Worm (Caenorhabditis elegans): ENCODE results near the gene cdh-10.

Gene cdh-10

ce11 chrIV:2412370-2412962 lies 50.7 kb downstream of the cdh-10 start, which contains the start of gene Y38F2AR.12:
Gene Y38F2AR.12 (minus strand): TSS chrIV:2412420.
- TF ChIP-seq nhr-237 (tag; optimal IDR thresholded peaks at IDR 0.05) (no peak), lin-13 (tag; optimal IDR thresholded peaks at IDR 0.05) (no peak), ceh-39 (tag; optimal IDR thresholded peaks at IDR 0.05) (no peak), pha-4 (tag; optimal IDR thresholded peaks at IDR 0.05) (no peak), sem-2 (GFP tag; optimal IDR thresholded peaks at IDR 0.05) (no peak), ces-1 (GFP tag; optimal IDR thresholded peaks at IDR 0.05) (no peak), nhr-76 (tag; optimal IDR thresholded peaks at IDR 0.05) (no peak), mab-5 (tag; optimal IDR thresholded peaks at IDR 0.05) (no peak), flh-1 (GFP tag; optimal IDR thresholded peaks at IDR 0.05) (no peak), zip-8 (tag; optimal IDR thresholded peaks at IDR 0.05) (no peak), sptf-1 (tag; optimal IDR thresholded peaks at IDR 0.05) (no peak), unc-120 (tag; optimal IDR thresholded peaks at IDR 0.05; ENCODE audit: poor library complexity, severe bottlenecking) (no peak), snpc-4 (tag; optimal IDR thresholded peaks at IDR 0.05) (no peak), hlh-1 (tag; optimal IDR thresholded peaks at IDR 0.05) (no peak)

ce11 chrIV:2408437-2408836 lies 54.7 kb downstream of the cdh-10 start:
- TF ChIP-seq flh-1 (GFP tag; optimal IDR thresholded peaks at IDR 0.05) (peak; percentile 73), lsy-2 (tag; optimal IDR thresholded peaks at IDR 0.05) (peak; percentile 65), nhr-237 (tag; optimal IDR thresholded peaks at IDR 0.05) (peak; percentile 51), nhr-28 (tag; optimal IDR thresholded peaks at IDR 0.05) (peak; percentile 46), ces-1 (GFP tag; optimal IDR thresholded peaks at IDR 0.05) (peak; percentile 40), bed-3 (GFP tag; optimal IDR thresholded peaks at IDR 0.05) (peak; percentile 75), snpc-4 (tag; optimal IDR thresholded peaks at IDR 0.05) (no peak), lin-13 (tag; optimal IDR thresholded peaks at IDR 0.05) (peak; percentile 61), ham-2 (GFP tag; optimal IDR thresholded peaks at IDR 0.05) (peak; percentile 96), sptf-1 (tag; optimal IDR thresholded peaks at IDR 0.05) (peak; percentile 96), unc-39 (tag; optimal IDR thresholded peaks at IDR 0.05) (no peak), elt-1 (tag; optimal IDR thresholded peaks at IDR 0.05; ENCODE audit: borderline replicate concordance, insufficient read depth) (no peak), cnd-1 (tag; optimal IDR thresholded peaks at IDR 0.05) (peak; percentile 97), drap-1 (GFP tag; optimal IDR thresholded peaks at IDR 0.05) (peak; percentile 95), mls-2 (tag; optimal IDR thresholded peaks at IDR 0.05) (peak; percentile 95), ztf-11 (tag; optimal IDR thresholded peaks at IDR 0.05) (peak; percentile 79), nhr-76 (tag; optimal IDR thresholded peaks at IDR 0.05) (no peak), ceh-83 (GFP tag; optimal IDR thresholded peaks at IDR 0.05) (peak; percentile 95), unc-120 (tag; optimal IDR thresholded peaks at IDR 0.05; ENCODE audit: poor library complexity, severe bottlenecking) (peak; percentile 83), mab-5 (tag; optimal IDR thresholded peaks at IDR 0.05) (peak; percentile 63), ceh-39 (tag; optimal IDR thresholded peaks at IDR 0.05) (peak; percentile 34), sem-2 (GFP tag; optimal IDR thresholded peaks at IDR 0.05) (peak; percentile 90), mep-1 (tag; optimal IDR thresholded peaks at IDR 0.05) (peak; percentile 72), elt-3 (tag; optimal IDR thresholded peaks at IDR 0.05) (no peak), M03D4.4 (tag; optimal IDR thresholded peaks at IDR 0.05) (peak; percentile 95), tbx-8 (GFP tag; optimal IDR thresholded peaks at IDR 0.05) (peak; percentile 80), blmp-1 (tag; optimal IDR thresholded peaks at IDR 0.05) (no peak), lin-32 (GFP tag; optimal IDR thresholded peaks at IDR 0.05) (peak; percentile 98), ceh-43 (GFP tag; optimal IDR thresholded peaks at IDR 0.05) (peak; percentile 89), pha-4 (tag; optimal IDR thresholded peaks at IDR 0.05) (peak; percentile 42), hlh-1 (tag; optimal IDR thresholded peaks at IDR 0.05) (peak; percentile 95), unc-62 (GFP tag; optimal IDR thresholded peaks at IDR 0.05) (peak; percentile 65), nhr-2 (tag; optimal IDR thresholded peaks at IDR 0.05) (no peak), nhr-12 (tag; optimal IDR thresholded peaks at IDR 0.05) (peak; percentile 46), zip-8 (tag; optimal IDR thresholded peaks at IDR 0.05) (no peak)

ce11 chrIV:2407704-2408103 lies 55.5 kb downstream of the cdh-10 start:
- TF ChIP-seq cnd-1 (tag; optimal IDR thresholded peaks at IDR 0.05) (no peak), M03D4.4 (tag; optimal IDR thresholded peaks at IDR 0.05) (no peak), bed-3 (GFP tag; optimal IDR thresholded peaks at IDR 0.05) (no peak), hlh-1 (tag; optimal IDR thresholded peaks at IDR 0.05) (no peak), snpc-4 (tag; optimal IDR thresholded peaks at IDR 0.05) (no peak), flh-1 (GFP tag; optimal IDR thresholded peaks at IDR 0.05) (no peak), sptf-1 (tag; optimal IDR thresholded peaks at IDR 0.05) (no peak), nhr-12 (tag; optimal IDR thresholded peaks at IDR 0.05) (no peak), nhr-28 (tag; optimal IDR thresholded peaks at IDR 0.05) (no peak), ces-1 (GFP tag; optimal IDR thresholded peaks at IDR 0.05) (no peak), lsy-2 (tag; optimal IDR thresholded peaks at IDR 0.05) (no peak), unc-39 (tag; optimal IDR thresholded peaks at IDR 0.05) (no peak), mep-1 (tag; optimal IDR thresholded peaks at IDR 0.05) (no peak), ceh-83 (GFP tag; optimal IDR thresholded peaks at IDR 0.05) (no peak), elt-1 (tag; optimal IDR thresholded peaks at IDR 0.05; ENCODE audit: borderline replicate concordance, insufficient read depth) (no peak), tbx-8 (GFP tag; optimal IDR thresholded peaks at IDR 0.05) (no peak)
